Worm (Caenorhabditis elegans) whole organism, L4 larva: ENCODE results near the gene str-61.

ENCODE experiments used
- Y5F2A.4 ChIP-seq: fragments of 200-800 bp; sonication (Bioruptor generic); optimal IDR thresholded peaks from 2 replicates; lab custom pipeline; 2018; ENCODE audit warnings: mild to moderate bottlenecking, missing genetic modification characterization, missing compliant biosample characterization
- ama-1 ChIP-seq: fragments of 150-350 bp; optimal IDR thresholded peaks from 2 replicates; lab custom pipeline; 2014; ENCODE audit warnings: inconsistent platforms, mixed read lengths
- ceh-82 ChIP-seq: sonication (generic microtip); optimal IDR thresholded peaks from 2 replicates; lab custom pipeline; 2017; ENCODE audit warnings: missing biosample characterization, missing genetic modification characterization
- hlh-30 ChIP-seq: sonication (generic microtip); optimal IDR thresholded peaks from 2 replicates; lab custom pipeline; 2017; ENCODE audit warnings: antibody characterized with exemption, mild to moderate bottlenecking, missing genetic modification characterization, missing compliant biosample characterization; ENCODE audit not compliant: insufficient read depth
- mep-1 ChIP-seq: fragments of 150-350 bp; sonication (generic microtip); optimal IDR thresholded peaks from 3 replicates; lab custom pipeline; 2014; ENCODE audit warnings: missing biosample characterization, missing genetic modification characterization
- mxl-3 ChIP-seq: fragments of 200-800 bp; sonication (Bioruptor generic); optimal IDR thresholded peaks from 2 replicates; lab custom pipeline; 2018; ENCODE audit warnings: mild to moderate bottlenecking, missing genetic modification characterization, missing compliant biosample characterization
- snpc-4 ChIP-seq: fragments of 150-350 bp; optimal IDR thresholded peaks from 2 replicates; lab custom pipeline; 2014; ENCODE audit warnings: missing biosample characterization, missing genetic modification characterization
- ztf-11 ChIP-seq: fragments of 150-350 bp; optimal IDR thresholded peaks from 2 replicates; lab custom pipeline; 2014; ENCODE audit warnings: missing biosample characterization, missing genetic modification characterization

- TF ChIP-seq ceh-82 (no peak), mxl-3 (GFP tag; lab: Kevin White, UChicago) (no peak), Y5F2A.4 (GFP tag; lab: Kevin White, UChicago) (no peak), hlh-30 (tag; lab: Kevin White, UChicago) (no peak), mep-1 (tag; lab: Kevin White, UChicago) (no peak), ama-1 (no peak), snpc-4 (tag; lab: Kevin White, UChicago) (no peak), ztf-11 (tag; lab: Kevin White, UChicago) (no peak)
Measured at ce11 chrV:16685725-16686124, 14.6 kb upstream of the str-61 start, which contains the start of gene srw-43.
